Worm (Caenorhabditis elegans) whole organism, early embryonic: ENCODE results near the gene F22F4.4.

Experiments
- B0310.2 ChIP-seq: sonication (generic microtip); optimal IDR thresholded peaks from 2 replicates; lab custom pipeline; 2016; ENCODE audit warnings: mild to moderate bottlenecking, missing genetic modification characterization, missing compliant biosample characterization
- F13C5.2 ChIP-seq: sonication (generic microtip); optimal IDR thresholded peaks from 2 replicates; lab custom pipeline; 2017; ENCODE audit warnings: mild to moderate bottlenecking, missing genetic modification characterization, inconsistent platforms, missing compliant biosample characterization
- aly-1 ChIP-seq: sonication (generic microtip); optimal IDR thresholded peaks from 2 replicates; lab custom pipeline; 2016; ENCODE audit warnings: missing genetic modification characterization, missing compliant biosample characterization
- ama-1 ChIP-seq: fragments of 150-350 bp; optimal IDR thresholded peaks from 2 replicates; lab custom pipeline; 2014
- ceh-13 ChIP-seq: fragments of 200-800 bp; sonication (Bioruptor generic); optimal IDR thresholded peaks from 2 replicates; lab custom pipeline; 2018; ENCODE audit warnings: mild to moderate bottlenecking, missing genetic modification characterization, missing compliant biosample characterization
- ceh-36 ChIP-seq: sonication (generic microtip); optimal IDR thresholded peaks from 2 replicates; lab custom pipeline; 2016; ENCODE audit warnings: missing genetic modification characterization, inconsistent platforms, missing compliant biosample characterization
- ets-7 ChIP-seq: sonication (generic microtip); optimal IDR thresholded peaks from 2 replicates; lab custom pipeline; 2016; ENCODE audit warnings: missing genotype, missing genetic modification characterization, missing compliant biosample characterization
- flt-1 ChIP-seq: fragments of 200-800 bp; sonication (Bioruptor generic); IDR thresholded peaks from 2 replicates; pipeline ENCODE4 v1.3.6; 2022; ENCODE audit warnings: missing genetic modification characterization, missing compliant biosample characterization
- hmbx-1 ChIP-seq: sonication (generic microtip); optimal IDR thresholded peaks from 2 replicates; lab custom pipeline; 2016; ENCODE audit warnings: mild to moderate bottlenecking, missing genetic modification characterization, missing compliant biosample characterization
- hmg-4 ChIP-seq: fragments of 200-800 bp; sonication (Bioruptor generic); optimal IDR thresholded peaks from 2 replicates; lab custom pipeline; 2018; ENCODE audit warnings: mild to moderate bottlenecking, missing genetic modification characterization, missing compliant biosample characterization
- hnd-1 ChIP-seq: sonication (generic microtip); optimal IDR thresholded peaks from 2 replicates; lab custom pipeline; 2016; ENCODE audit warnings: missing genetic modification characterization, missing compliant biosample characterization
- pes-1 ChIP-seq: fragments of 200-800 bp; sonication (Bioruptor generic); IDR thresholded peaks from 2 replicates; pipeline ENCODE4 v1.3.6; 2022; ENCODE audit warnings: missing genetic modification reagents, missing genetic modification characterization, missing compliant biosample characterization
- scrt-1 ChIP-seq: fragments of 200-800 bp; sonication (Bioruptor generic); IDR thresholded peaks from 2 replicates; pipeline ENCODE4 v1.3.6; 2022; ENCODE audit warnings: missing genetic modification characterization, missing compliant biosample characterization
- sea-1 ChIP-seq: fragments of 200-800 bp; sonication (Bioruptor generic); conservative IDR thresholded peaks from 2 replicates; pipeline ENCODE4 v1.3.6; 2022; ENCODE audit warnings: missing genetic modification characterization, missing compliant biosample characterization
- tbx-11 ChIP-seq: fragments of 200-800 bp; sonication (Bioruptor generic); IDR thresholded peaks from 2 replicates; pipeline ENCODE4 v1.3.6; 2022; ENCODE audit warnings: missing genetic modification characterization, missing compliant biosample characterization
- tbx-37 ChIP-seq: fragments of 200-800 bp; sonication (Bioruptor generic); conservative IDR thresholded peaks from 2 replicates; pipeline ENCODE4 v1.3.6; 2022; ENCODE audit warnings: missing genetic modification reagents, missing genetic modification characterization, missing compliant biosample characterization
- tra-4 ChIP-seq: sonication (generic microtip); optimal IDR thresholded peaks from 2 replicates; lab custom pipeline; 2017; ENCODE audit warnings: missing genetic modification characterization, missing compliant biosample characterization

The F22F4.4 gene

ce11 chrX:5960872-5961271 is 40.5 kb downstream of the F22F4.4 start:
- TF ChIP-seq tra-4 (tag; lab: Kevin White, UChicago), result no peak
- no peak for TF ChIP-seq aly-1 (tag; lab: Kevin White, UChicago)
- TF ChIP-seq ama-1, result no peak
- TF ChIP-seq tbx-37, result no peak
- TF ChIP-seq hmg-4 (GFP tag; lab: Kevin White, UChicago), result no peak
- no peak for TF ChIP-seq ets-7
- no peak for TF ChIP-seq B0310.2 (tag; lab: Kevin White, UChicago)
- no peak for TF ChIP-seq ceh-36 (tag; lab: Kevin White, UChicago)
- no peak for TF ChIP-seq sea-1 (GFP tag; lab: Robert Waterston, UW)
- TF ChIP-seq F13C5.2 (tag; lab: Kevin White, UChicago), result no peak

ce11 chrX:5958815-5959214 is 42.5 kb downstream of the F22F4.4 start, which contains the start of gene R07E4.1:
TSS of gene R07E4.1 (plus strand) at chrX:5959115.
- TF ChIP-seq aly-1 (tag; lab: Kevin White, UChicago) (no peak), ets-7 (no peak), ceh-13 (no peak), flt-1 (GFP tag; lab: Robert Waterston, UW) (no peak), tra-4 (tag; lab: Kevin White, UChicago) (no peak), tbx-11 (GFP tag; lab: Robert Waterston, UW) (no peak), tbx-37 (no peak), scrt-1 (GFP tag; lab: Robert Waterston, UW) (no peak), F13C5.2 (tag; lab: Kevin White, UChicago) (no peak), hmg-4 (GFP tag; lab: Kevin White, UChicago) (no peak), pes-1 (GFP tag; lab: Robert Waterston, UW) (no peak), sea-1 (GFP tag; lab: Robert Waterston, UW) (no peak)

DNA sequence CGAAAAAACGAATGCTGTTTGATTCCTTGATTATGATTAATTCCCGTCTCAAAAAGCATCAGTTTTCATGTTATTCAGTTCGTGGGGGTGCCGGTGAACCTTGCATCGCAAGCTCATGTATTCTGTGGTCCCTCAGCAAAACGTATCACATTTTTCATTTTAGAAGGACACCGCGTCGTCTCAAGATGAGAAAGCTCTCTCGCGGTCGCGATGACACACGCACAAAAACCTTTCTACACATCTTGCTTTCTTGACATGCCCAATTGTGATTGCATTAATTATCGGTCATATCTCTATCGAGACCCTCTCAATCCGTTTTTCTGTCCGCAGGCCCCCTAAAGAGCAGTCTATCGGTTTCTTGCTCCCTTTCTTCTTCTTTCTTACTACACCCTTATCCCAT is 45.2 kb downstream of the F22F4.4 start:
- no peak for TF ChIP-seq ceh-36 (tag; lab: Kevin White, UChicago)
- TF ChIP-seq hmbx-1, result no peak
- no peak for TF ChIP-seq tbx-11 (GFP tag; lab: Robert Waterston, UW)
- TF ChIP-seq scrt-1 (GFP tag; lab: Robert Waterston, UW), result no peak
- TF ChIP-seq hmg-4 (GFP tag; lab: Kevin White, UChicago), result no peak
- no peak for TF ChIP-seq ceh-13
- no peak for TF ChIP-seq aly-1 (tag; lab: Kevin White, UChicago)
- no peak for TF ChIP-seq F13C5.2 (tag; lab: Kevin White, UChicago)
- no peak for TF ChIP-seq pes-1 (GFP tag; lab: Robert Waterston, UW)
- no peak for TF ChIP-seq tra-4 (tag; lab: Kevin White, UChicago)
- TF ChIP-seq hnd-1 (tag; lab: Kevin White, UChicago), result no peak
- TF ChIP-seq ets-7, result no peak
- no peak for TF ChIP-seq ama-1
- TF ChIP-seq tbx-37, result no peak
- no peak for TF ChIP-seq B0310.2 (tag; lab: Kevin White, UChicago)
- TF ChIP-seq flt-1 (GFP tag; lab: Robert Waterston, UW), result no peak
- TF ChIP-seq sea-1 (GFP tag; lab: Robert Waterston, UW), result no peak

DNA sequence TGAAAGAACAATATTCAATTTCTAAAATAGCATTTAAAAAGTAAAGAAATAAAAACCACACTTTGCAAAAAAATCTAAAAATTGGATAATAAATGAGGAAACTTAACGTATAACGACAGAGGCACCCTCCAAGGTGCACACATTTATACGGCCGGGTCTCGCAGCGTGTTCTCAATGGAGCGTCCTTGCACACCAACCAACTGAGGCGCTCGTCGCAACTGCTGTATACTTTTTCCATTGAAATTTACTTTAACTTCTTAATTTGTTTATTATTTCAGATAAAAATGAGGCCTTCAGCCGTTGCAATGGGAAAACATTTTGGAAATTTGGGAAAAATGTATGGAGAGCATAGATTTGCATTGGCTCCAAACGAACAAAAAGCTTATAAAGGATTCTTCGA is 48.2 kb downstream of the F22F4.4 start, which contains the start of the genes R07E4.5 and R07E4.3:
R07E4.5 (minus strand) TSS at position 1 of the 400 bp plus-strand sequence.
R07E4.3 (plus strand) TSS at position 285 of the 400 bp plus-strand sequence.
- TF ChIP-seq ceh-13, result no peak
- TF ChIP-seq aly-1 (tag; lab: Kevin White, UChicago), result no peak
- TF ChIP-seq hmbx-1, result no peak
- no peak for TF ChIP-seq ets-7
- TF ChIP-seq tbx-11 (GFP tag; lab: Robert Waterston, UW), result no peak
- no peak for TF ChIP-seq ama-1
- no peak for TF ChIP-seq scrt-1 (GFP tag; lab: Robert Waterston, UW)
- TF ChIP-seq flt-1 (GFP tag; lab: Robert Waterston, UW), result no peak
- no peak for TF ChIP-seq hmg-4 (GFP tag; lab: Kevin White, UChicago)
- peak; percentile 69 for TF ChIP-seq F13C5.2 (tag; lab: Kevin White, UChicago)
- TF ChIP-seq ceh-36 (tag; lab: Kevin White, UChicago), result no peak
- 0 out of 2 replicates have a peak, but pooled peaks have one; percentile 42 for TF ChIP-seq pes-1 (GFP tag; lab: Robert Waterston, UW)
- TF ChIP-seq sea-1 (GFP tag; lab: Robert Waterston, UW), result no peak
- no peak for TF ChIP-seq tra-4 (tag; lab: Kevin White, UChicago)
- no peak for TF ChIP-seq B0310.2 (tag; lab: Kevin White, UChicago)
- no peak for TF ChIP-seq tbx-37
- TF ChIP-seq hnd-1 (tag; lab: Kevin White, UChicago), result no peak
